Fruit fly (Drosophila melanogaster) whole organism, adult: Measurements from ENCODE around the gene beta4GalT7.

Experiments
- CG11617 ChIP-seq: fragments of 200-800 bp; sonication (Bioruptor generic); optimal IDR thresholded peaks from 2 replicates; lab custom pipeline; 2017; ENCODE audit warnings: mild to moderate bottlenecking, missing biosample characterization, missing genetic modification reagents, missing genetic modification characterization
- CG12768 ChIP-seq: fragments of 200-800 bp; sonication (Bioruptor generic); optimal IDR thresholded peaks from 2 replicates; lab custom pipeline; 2017; ENCODE audit warnings: missing biosample characterization, missing genetic modification characterization, mild to moderate bottlenecking, moderate library complexity, missing genetic modification reagents
- CG14711 ChIP-seq: fragments of 200-800 bp; sonication (Bioruptor generic); optimal IDR thresholded peaks from 2 replicates; lab custom pipeline; 2018; ENCODE audit warnings: missing biosample characterization, mild to moderate bottlenecking, missing genetic modification characterization, moderate library complexity
- CG1620 ChIP-seq: fragments of 200-800 bp; sonication (Bioruptor generic); optimal IDR thresholded peaks from 2 replicates; lab custom pipeline; 2016; ENCODE audit warnings: missing biosample characterization, missing genetic modification characterization
- CG33017 ChIP-seq: fragments of 200-800 bp; sonication (Bioruptor generic); optimal IDR thresholded peaks from 2 replicates; lab custom pipeline; 2018; ENCODE audit warnings: missing biosample characterization, mild to moderate bottlenecking, missing genetic modification characterization, moderate library complexity
- CG5204 ChIP-seq: fragments of 200-800 bp; sonication (Bioruptor generic); optimal IDR thresholded peaks from 2 replicates; lab custom pipeline; 2016; ENCODE audit warnings: missing biosample characterization, missing genetic modification characterization
- CG7045 ChIP-seq: fragments of 200-800 bp; sonication (Bioruptor generic); optimal IDR thresholded peaks from 2 replicates; lab custom pipeline; 2017; ENCODE audit warnings: missing biosample characterization, mild to moderate bottlenecking, missing genetic modification characterization
- CG7101 ChIP-seq: fragments of 200-800 bp; sonication (Bioruptor generic); optimal IDR thresholded peaks from 2 replicates; lab custom pipeline; 2018; ENCODE audit warnings: missing biosample characterization, mild to moderate bottlenecking, missing genetic modification characterization, moderate library complexity
- Clk ChIP-seq: fragments of 200-800 bp; sonication (Bioruptor generic); optimal IDR thresholded peaks from 2 replicates; lab custom pipeline; 2017; ENCODE audit warnings: missing biosample characterization, missing genetic modification characterization
- Crg-1 ChIP-seq: fragments of 200-800 bp; sonication (Bioruptor generic); optimal IDR thresholded peaks from 2 replicates; lab custom pipeline; 2016; ENCODE audit warnings: missing biosample characterization, missing genetic modification characterization
- Hr96 ChIP-seq: fragments of 200-800 bp; sonication (Bioruptor generic); optimal IDR thresholded peaks from 2 replicates; lab custom pipeline; 2016; ENCODE audit warnings: missing biosample characterization, missing genetic modification characterization
- Mnt ChIP-seq: fragments of 200-800 bp; sonication (Bioruptor generic); optimal IDR thresholded peaks from 2 replicates; lab custom pipeline; 2016; ENCODE audit warnings: missing biosample characterization, mild to moderate bottlenecking, missing genetic modification characterization
- bab1 ChIP-seq: fragments of 200-800 bp; sonication (Bioruptor generic); optimal IDR thresholded peaks from 3 replicates; lab custom pipeline; 2019; ENCODE audit warnings: missing biosample characterization, mild to moderate bottlenecking, missing genetic modification characterization, moderate library complexity
- cic ChIP-seq: fragments of 200-800 bp; sonication (Bioruptor generic); optimal IDR thresholded peaks from 2 replicates; lab custom pipeline; 2017; ENCODE audit warnings: missing biosample characterization, mild to moderate bottlenecking, missing genetic modification characterization, moderate library complexity
- cnc ChIP-seq, 2 experiments: fragments of >200 bp; optimal IDR thresholded peaks; 2 replicates each; lab custom pipeline; 2017
- kay ChIP-seq: fragments of 200-800 bp; sonication (Bioruptor generic); peaks from one replicate; lab custom pipeline; 2016; ENCODE audit warnings: missing biosample characterization, missing genetic modification characterization, borderline replicate concordance
- ovo ChIP-seq: fragments of 200-800 bp; sonication (Bioruptor generic); optimal IDR thresholded peaks from 2 replicates; lab custom pipeline; 2016; ENCODE audit warnings: missing biosample characterization, missing genetic modification characterization
- pad ChIP-seq: fragments of 200-800 bp; sonication (Bioruptor generic); optimal IDR thresholded peaks from 3 replicates; lab custom pipeline; 2017; ENCODE audit warnings: missing biosample characterization, missing genetic modification characterization, mild to moderate bottlenecking, moderate library complexity, missing genetic modification reagents
- tj ChIP-seq: fragments of 200-800 bp; sonication (Bioruptor generic); optimal IDR thresholded peaks from 3 replicates; lab custom pipeline; 2017; ENCODE audit warnings: missing biosample characterization, mild to moderate bottlenecking, missing genetic modification characterization, moderate library complexity
- toe ChIP-seq: fragments of 200-800 bp; sonication (Bioruptor generic); optimal IDR thresholded peaks from 2 replicates; lab custom pipeline; 2016; ENCODE audit warnings: missing biosample characterization, missing genetic modification characterization

The beta4GalT7 gene

DNA sequence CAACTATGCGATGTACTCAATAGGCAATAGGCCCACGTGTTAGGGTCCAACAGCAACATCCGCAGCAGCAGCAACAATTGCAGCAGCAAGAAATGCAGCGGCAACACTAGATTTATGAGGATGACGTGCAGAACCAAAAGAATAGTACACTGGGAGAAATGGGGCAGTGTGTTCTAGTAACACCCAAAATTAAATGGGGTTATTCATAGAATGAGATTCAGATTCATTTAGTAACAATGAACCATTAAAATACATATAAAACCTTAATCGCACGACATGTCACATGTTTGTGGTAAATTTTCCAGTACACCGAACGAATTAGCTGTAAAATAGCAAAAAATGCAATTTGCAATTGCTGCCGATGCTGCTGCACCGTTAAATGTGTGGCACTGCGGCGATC is 25.8 kb upstream of the beta4GalT7 start:
- no peak for TF ChIP-seq toe (GFP tag; lab: Kevin White, UChicago)
- TF ChIP-seq Clk: no peak
- no peak for TF ChIP-seq kay (GFP tag; lab: Kevin White, UChicago)
- no peak for TF ChIP-seq CG7045
- no peak for TF ChIP-seq Mnt
- no peak for TF ChIP-seq Hr96 (GFP tag; lab: Kevin White, UChicago)
- no peak for TF ChIP-seq bab1 (GFP tag; lab: Kevin White, UChicago)
- TF ChIP-seq ovo: no peak
- no peak for TF ChIP-seq Crg-1 (GFP tag; lab: Kevin White, UChicago)
- TF ChIP-seq CG5204 (GFP tag; lab: Kevin White, UChicago): no peak
- TF ChIP-seq CG14711 (tag; lab: Kevin White, UChicago): no peak
- no peak for TF ChIP-seq tj (GFP tag; lab: Kevin White, UChicago)
- no peak for TF ChIP-seq pad (GFP tag; lab: Kevin White, UChicago)
- TF ChIP-seq CG7101 (tag; lab: Kevin White, UChicago): no peak

DNA sequence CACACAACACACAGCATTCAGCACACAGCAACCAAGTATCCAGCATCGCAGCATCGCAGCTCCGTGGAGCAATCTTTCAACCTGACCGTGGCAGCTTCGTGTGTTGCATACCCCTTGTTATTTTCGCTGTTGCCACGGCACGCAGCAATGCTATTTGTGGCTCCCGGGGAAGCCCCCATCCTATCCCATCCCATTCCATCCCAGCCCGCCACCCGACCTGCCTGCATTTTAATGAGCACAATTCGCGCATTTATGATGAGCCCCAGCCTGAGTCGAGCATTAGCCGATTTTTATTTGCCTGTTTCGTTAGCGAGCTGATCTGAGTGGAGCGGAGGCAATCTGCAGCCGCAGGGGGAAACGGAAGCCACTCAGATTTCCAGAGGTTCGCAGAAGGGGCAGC is 23.5 kb upstream of the beta4GalT7 start:
- TF ChIP-seq CG12768 (GFP tag; lab: Kevin White, UChicago): no peak
- TF ChIP-seq Hr96 (GFP tag; lab: Kevin White, UChicago): no peak
- TF ChIP-seq CG14711 (tag; lab: Kevin White, UChicago): no peak
- no peak for TF ChIP-seq Clk
- TF ChIP-seq CG7045: no peak
- TF ChIP-seq ovo: no peak
- no peak for TF ChIP-seq CG1620
- TF ChIP-seq CG7101 (tag; lab: Kevin White, UChicago): no peak
- no peak for TF ChIP-seq Mnt
- no peak for TF ChIP-seq CG11617 (GFP tag; lab: Kevin White, UChicago)
- TF ChIP-seq kay (GFP tag; lab: Kevin White, UChicago): no peak
- no peak for TF ChIP-seq Crg-1 (GFP tag; lab: Kevin White, UChicago)
- TF ChIP-seq cnc (optimal IDR thresholded peaks at IDR 0.05; lab: Kevin White, UChicago): no peak
- no peak for TF ChIP-seq CG33017 (tag; lab: Kevin White, UChicago)
- no peak for TF ChIP-seq CG5204 (GFP tag; lab: Kevin White, UChicago)
- TF ChIP-seq pad (GFP tag; lab: Kevin White, UChicago): no peak
- no peak for TF ChIP-seq tj (GFP tag; lab: Kevin White, UChicago)
- no peak for TF ChIP-seq bab1 (GFP tag; lab: Kevin White, UChicago)

DNA sequence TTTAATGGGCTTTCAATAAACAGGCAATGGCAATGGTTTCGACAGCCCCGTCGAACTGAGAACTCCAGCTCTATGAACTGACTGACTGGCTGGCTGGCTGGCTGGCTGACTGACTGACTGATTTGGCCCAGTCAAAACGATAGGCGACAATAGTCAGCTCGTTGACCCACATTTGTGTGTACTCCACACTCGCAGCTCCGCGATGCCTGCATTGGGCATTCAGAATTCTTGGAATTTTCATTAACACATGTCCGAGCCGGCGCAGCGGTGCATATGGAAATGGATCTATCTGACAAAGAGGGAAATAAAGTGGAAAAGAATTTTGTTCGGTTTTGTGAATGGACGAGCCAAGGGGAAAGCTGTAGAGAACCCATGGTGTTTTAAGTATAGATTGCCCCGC is 20.8 kb upstream of the beta4GalT7 start:
- TF ChIP-seq CG12768 (GFP tag; lab: Kevin White, UChicago): no peak
- TF ChIP-seq CG1620: no peak
- no peak for TF ChIP-seq Mnt

DNA sequence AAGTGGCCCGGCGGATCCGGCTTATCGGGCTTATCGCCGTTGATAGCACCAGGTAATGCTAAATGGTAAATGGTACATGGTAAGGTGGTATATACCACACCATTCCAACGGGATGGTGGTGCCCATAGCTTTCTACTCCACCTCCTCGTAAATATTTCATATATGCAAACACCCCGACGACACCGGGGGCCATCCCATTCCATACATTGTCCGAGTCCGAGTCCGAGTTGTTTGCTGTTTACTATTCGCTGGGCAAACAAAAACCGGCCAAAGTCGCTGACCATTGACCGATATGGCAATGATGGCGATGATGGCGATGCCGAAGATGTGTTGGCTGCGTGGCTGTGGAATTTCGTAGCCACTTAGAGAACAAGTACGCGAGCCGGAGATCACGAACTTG is 19.0 kb upstream of the beta4GalT7 start:
- TF ChIP-seq pad (GFP tag; lab: Kevin White, UChicago) (no peak), Mnt (no peak), cnc (optimal IDR thresholded peaks at IDR 0.05; lab: Kevin White, UChicago) (no peak), CG7101 (tag; lab: Kevin White, UChicago) (no peak), CG33017 (tag; lab: Kevin White, UChicago) (no peak), Hr96 (GFP tag; lab: Kevin White, UChicago) (no peak), CG11617 (GFP tag; lab: Kevin White, UChicago) (no peak), CG12768 (GFP tag; lab: Kevin White, UChicago) (no peak), kay (GFP tag; lab: Kevin White, UChicago) (no peak), tj (GFP tag; lab: Kevin White, UChicago) (no peak), toe (GFP tag; lab: Kevin White, UChicago) (no peak), CG5204 (GFP tag; lab: Kevin White, UChicago) (no peak), bab1 (GFP tag; lab: Kevin White, UChicago) (no peak)

DNA sequence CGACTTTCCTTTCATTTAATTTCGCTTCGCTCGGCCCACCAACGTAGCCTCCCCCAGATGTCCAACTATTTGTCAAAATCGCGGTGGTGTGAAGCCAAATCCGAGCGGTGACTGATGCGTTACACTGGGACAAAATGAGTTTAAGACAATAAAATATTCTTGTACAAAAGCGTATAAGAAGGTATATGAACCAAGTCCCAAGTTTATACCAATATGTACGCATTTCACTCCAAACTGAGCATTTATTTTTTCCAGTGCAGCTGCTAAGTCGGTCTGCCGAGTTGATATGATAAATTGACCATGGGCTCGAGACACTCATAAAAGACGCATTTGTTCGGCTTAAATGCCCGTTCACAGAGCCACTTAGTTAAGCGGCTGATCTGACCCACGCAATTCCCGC is 18.3 kb upstream of the beta4GalT7 start:
- TF ChIP-seq CG1620 (no peak), CG5204 (GFP tag; lab: Kevin White, UChicago) (no peak), bab1 (GFP tag; lab: Kevin White, UChicago) (no peak), pad (GFP tag; lab: Kevin White, UChicago) (no peak), tj (GFP tag; lab: Kevin White, UChicago) (no peak), CG11617 (GFP tag; lab: Kevin White, UChicago) (no peak), Mnt (no peak), CG33017 (tag; lab: Kevin White, UChicago) (no peak), Crg-1 (GFP tag; lab: Kevin White, UChicago) (no peak), CG7101 (tag; lab: Kevin White, UChicago) (no peak), Clk (no peak), cnc (optimal IDR thresholded peaks at IDR 0.05; lab: Kevin White, UChicago) (no peak), CG12768 (GFP tag; lab: Kevin White, UChicago) (no peak), ovo (no peak), CG7045 (no peak), cic (GFP tag; lab: Kevin White, UChicago) (no peak), kay (GFP tag; lab: Kevin White, UChicago) (no peak), toe (GFP tag; lab: Kevin White, UChicago) (no peak), Hr96 (GFP tag; lab: Kevin White, UChicago) (no peak)

DNA sequence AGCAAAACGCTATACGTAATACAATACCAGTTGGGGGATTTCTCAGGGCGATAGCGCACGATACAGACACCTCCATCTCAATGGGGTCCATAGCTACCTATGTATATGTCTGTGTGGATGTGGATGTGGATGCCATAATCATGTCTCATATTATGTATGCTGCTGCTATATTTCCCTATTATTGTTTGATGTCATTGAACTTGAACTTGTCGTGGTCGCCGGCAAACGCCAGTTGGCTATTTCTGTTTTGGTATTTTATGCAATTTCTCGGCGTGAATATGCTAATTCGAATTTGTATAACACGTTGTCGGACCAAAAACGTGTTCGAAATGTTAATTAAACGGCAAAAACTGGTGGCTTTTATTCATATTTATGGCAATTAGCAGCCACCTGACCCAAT is 17.3 kb upstream of the beta4GalT7 start:
- TF ChIP-seq toe (GFP tag; lab: Kevin White, UChicago) (no peak), Crg-1 (GFP tag; lab: Kevin White, UChicago) (no peak), CG7045 (no peak), Mnt (no peak), CG12768 (GFP tag; lab: Kevin White, UChicago) (no peak), CG11617 (GFP tag; lab: Kevin White, UChicago) (no peak), bab1 (GFP tag; lab: Kevin White, UChicago) (no peak)
